Fruit fly (Drosophila melanogaster) whole organism, embryonic: ENCODE data around the gene Sf3b3.
A peak's percentile ranks its signal among the peaks of the same experiment; 100 is the strongest.

ENCODE experiments used
- Bteb2 ChIP-seq: fragments of 200-800 bp; sonication (Bioruptor generic); optimal IDR thresholded peaks from 2 replicates; lab custom pipeline; 2016; ENCODE audit warnings: missing biosample characterization, missing genetic modification characterization
- CG10147 ChIP-seq: fragments of 200-800 bp; sonication (Bioruptor generic); optimal IDR thresholded peaks from 2 replicates; lab custom pipeline; 2019; ENCODE audit warnings: missing biosample characterization, mild to moderate bottlenecking, missing genetic modification characterization, moderate library complexity
- CG10209 ChIP-seq: fragments of 200-800 bp; sonication (Bioruptor generic); optimal IDR thresholded peaks from 3 replicates; lab custom pipeline; 2017; ENCODE audit warnings: missing biosample characterization, mild to moderate bottlenecking, missing genetic modification characterization, missing genetic modification reagents
- CG10543 ChIP-seq: fragments of 200-800 bp; sonication (Bioruptor generic); optimal IDR thresholded peaks from 3 replicates; lab custom pipeline; 2017; ENCODE audit warnings: missing biosample characterization, mild to moderate bottlenecking, missing genetic modification characterization, moderate library complexity
- CG10654 ChIP-seq: fragments of 200-800 bp; sonication (Bioruptor generic); optimal IDR thresholded peaks from 2 replicates; lab custom pipeline; 2016; ENCODE audit warnings: missing biosample characterization, missing genetic modification characterization
- CG10959 ChIP-seq: fragments of 200-800 bp; sonication (Bioruptor generic); IDR thresholded peaks from 2 replicates; pipeline ENCODE4 v1.3.6; 2022; ENCODE audit warnings: missing biosample characterization, missing genetic modification characterization
- CG12391 ChIP-seq: fragments of 200-800 bp; sonication (Bioruptor generic); optimal IDR thresholded peaks from 3 replicates; lab custom pipeline; 2018; ENCODE audit warnings: missing biosample characterization, mild to moderate bottlenecking, missing genetic modification characterization, moderate library complexity
- CG12942 ChIP-seq: fragments of 200-800 bp; sonication (Bioruptor generic); optimal IDR thresholded peaks from 3 replicates; lab custom pipeline; 2016; ENCODE audit warnings: missing biosample characterization, missing genetic modification characterization
- CG13424 ChIP-seq: fragments of 200-800 bp; sonication (Bioruptor generic); optimal IDR thresholded peaks from 2 replicates; lab custom pipeline; 2019; ENCODE audit warnings: missing biosample characterization, mild to moderate bottlenecking, missing genetic modification characterization, moderate library complexity
- CG14441 ChIP-seq: fragments of 200-800 bp; sonication (Bioruptor generic); IDR thresholded peaks from 2 replicates; pipeline ENCODE4 v1.3.6; 2022; ENCODE audit warnings: missing biosample characterization, missing genetic modification characterization
- CG15011 ChIP-seq: fragments of 200-800 bp; sonication (Bioruptor generic); optimal IDR thresholded peaks from 3 replicates; lab custom pipeline; 2018; ENCODE audit warnings: missing biosample characterization, mild to moderate bottlenecking, missing genetic modification characterization
- CG1529 ChIP-seq: fragments of 200-800 bp; sonication (Bioruptor generic); optimal IDR thresholded peaks from 3 replicates; lab custom pipeline; 2018; ENCODE audit warnings: missing biosample characterization, missing genetic modification characterization
- CG16779 ChIP-seq: fragments of 200-800 bp; sonication (Bioruptor generic); IDR thresholded peaks from 2 replicates; pipeline ENCODE4 v1.3.6; 2022; ENCODE audit warnings: missing biosample characterization, missing genetic modification characterization
- CG2875 ChIP-seq: fragments of 200-800 bp; sonication (Bioruptor generic); optimal IDR thresholded peaks from 2 replicates; lab custom pipeline; 2017; ENCODE audit warnings: missing biosample characterization, mild to moderate bottlenecking, missing genetic modification characterization, missing genetic modification reagents
- CG32532 ChIP-seq: fragments of 200-800 bp; sonication (Bioruptor generic); IDR thresholded peaks from 2 replicates; pipeline ENCODE4 v1.3.6; 2022; ENCODE audit warnings: missing biosample characterization, missing genetic modification characterization
- CG43689 ChIP-seq: fragments of 200-800 bp; sonication (Bioruptor generic); IDR thresholded peaks from 2 replicates; pipeline ENCODE4 v1.3.6; 2022; ENCODE audit warnings: missing biosample characterization, missing genetic modification characterization
- CG5245 ChIP-seq: fragments of 200-800 bp; sonication (Bioruptor generic); optimal IDR thresholded peaks from 3 replicates; lab custom pipeline; 2016; ENCODE audit warnings: missing biosample characterization, missing genetic modification characterization
- CG6689 ChIP-seq: fragments of 200-800 bp; sonication (Bioruptor generic); IDR thresholded peaks from 2 replicates; pipeline ENCODE4 v1.3.6; 2022; ENCODE audit warnings: missing biosample characterization, missing genetic modification characterization
- CG7786 ChIP-seq: fragments of 200-800 bp; sonication (Bioruptor generic); optimal IDR thresholded peaks from 2 replicates; lab custom pipeline; 2016; ENCODE audit warnings: missing biosample characterization, missing genetic modification characterization
- CG7963 ChIP-seq: fragments of 200-800 bp; sonication (Bioruptor generic); IDR thresholded peaks from 3 replicates; pipeline ENCODE4 v1.3.6; 2022; ENCODE audit warnings: missing biosample characterization, missing genetic modification characterization; ENCODE audit not compliant: partially characterized antibody
- CG8089 ChIP-seq: fragments of 200-800 bp; sonication (Bioruptor generic); optimal IDR thresholded peaks from 3 replicates; lab custom pipeline; 2016; ENCODE audit warnings: missing biosample characterization, missing genetic modification characterization
- CG8359 ChIP-seq: fragments of 200-800 bp; sonication (Bioruptor generic); optimal IDR thresholded peaks from 2 replicates; lab custom pipeline; 2017; ENCODE audit warnings: missing biosample characterization, mild to moderate bottlenecking, missing genetic modification characterization, borderline replicate concordance
- CG9876 ChIP-seq: fragments of 200-800 bp; sonication (Bioruptor generic); optimal IDR thresholded peaks from 2 replicates; lab custom pipeline; 2016; ENCODE audit warnings: missing biosample characterization, missing genetic modification characterization
- CHES-1-like ChIP-seq: fragments of 200-800 bp; sonication (Bioruptor generic); optimal IDR thresholded peaks from 2 replicates; lab custom pipeline; 2016; ENCODE audit warnings: missing biosample characterization, missing genetic modification characterization
- D19A ChIP-seq: fragments of 200-800 bp; optimal IDR thresholded peaks from 3 replicates; lab custom pipeline; 2019; ENCODE audit warnings: missing biosample characterization, mild to moderate bottlenecking, missing genetic modification characterization, moderate library complexity
- Dad ChIP-seq: fragments of 200-800 bp; sonication (Bioruptor generic); optimal IDR thresholded peaks from 3 replicates; lab custom pipeline; 2016; ENCODE audit warnings: missing biosample characterization, missing genetic modification characterization
- Dref ChIP-seq: fragments of 200-800 bp; sonication (Bioruptor generic); IDR thresholded peaks from 2 replicates; pipeline ENCODE4 v1.3.6; 2022; ENCODE audit warnings: missing biosample characterization, missing genetic modification characterization
- Fer2 ChIP-seq: fragments of 200-800 bp; sonication (Bioruptor generic); optimal IDR thresholded peaks from 2 replicates; lab custom pipeline; 2018; ENCODE audit warnings: missing biosample characterization, mild to moderate bottlenecking, missing genetic modification characterization, moderate library complexity
- Fer3 ChIP-seq: fragments of 200-800 bp; sonication (Bioruptor generic); optimal IDR thresholded peaks from 2 replicates; lab custom pipeline; 2018; ENCODE audit warnings: missing biosample characterization, mild to moderate bottlenecking, missing genetic modification characterization, moderate library complexity
- HLH54F ChIP-seq: fragments of 200-800 bp; sonication (Bioruptor generic); optimal IDR thresholded peaks from 3 replicates; lab custom pipeline; 2016; ENCODE audit warnings: missing biosample characterization, missing genetic modification characterization
- HLHmδ ChIP-seq: fragments of 200-800 bp; sonication (Bioruptor generic); optimal IDR thresholded peaks from 2 replicates; lab custom pipeline; 2018; ENCODE audit warnings: missing biosample characterization, mild to moderate bottlenecking, missing genetic modification characterization, moderate library complexity
- Meics ChIP-seq: fragments of 200-800 bp; sonication (Bioruptor generic); optimal IDR thresholded peaks from 2 replicates; lab custom pipeline; 2017; ENCODE audit warnings: missing biosample characterization, mild to moderate bottlenecking, missing genetic modification characterization
- Nf-YC ChIP-seq: fragments of 200-800 bp; optimal IDR thresholded peaks from 3 replicates; lab custom pipeline; 2019; ENCODE audit warnings: missing biosample characterization, mild to moderate bottlenecking, missing genetic modification characterization, moderate library complexity
- Stat92E ChIP-seq, 3 experiments: fragments of >200 bp in 2 of 3; fragments of 200-800 bp in 1 of 3; sonication (Bioruptor generic) in 1 of 3; optimal IDR thresholded peaks; 2 replicates each; lab custom pipeline; 2017 to 2019; ENCODE audit warnings: missing biosample characterization in 3 of 3, missing genetic modification characterization in 3 of 3, mild to moderate bottlenecking in 1 of 3, moderate library complexity in 1 of 3
- al ChIP-seq: fragments of 200-800 bp; sonication (Bioruptor generic); IDR thresholded peaks from 2 replicates; pipeline ENCODE4 v1.3.6; 2022; ENCODE audit warnings: missing biosample characterization, missing genetic modification characterization
- cad ChIP-seq: fragments of >200 bp; optimal IDR thresholded peaks from 2 replicates; lab custom pipeline; 2017; ENCODE audit warnings: missing biosample characterization, missing genetic modification characterization
- caup ChIP-seq: fragments of 200-800 bp; sonication (Bioruptor generic); optimal IDR thresholded peaks from 3 replicates; lab custom pipeline; 2017; ENCODE audit warnings: missing biosample characterization, mild to moderate bottlenecking, missing genetic modification characterization, moderate library complexity; ENCODE audit not compliant: severe bottlenecking
- cg ChIP-seq: fragments of 200-800 bp; sonication (Bioruptor generic); optimal IDR thresholded peaks from 3 replicates; lab custom pipeline; 2019; ENCODE audit warnings: missing biosample characterization, mild to moderate bottlenecking, missing genetic modification characterization, moderate library complexity
- dimm ChIP-seq: fragments of 200-800 bp; sonication (Bioruptor generic); IDR thresholded peaks from 2 replicates; pipeline ENCODE4 v1.3.6; 2022; ENCODE audit warnings: missing biosample characterization, missing genetic modification characterization
- disco-r ChIP-seq: fragments of 200-800 bp; sonication (Bioruptor generic); optimal IDR thresholded peaks from 2 replicates; lab custom pipeline; 2016; ENCODE audit warnings: missing biosample characterization, missing genetic modification characterization
- dmrt99B ChIP-seq: fragments of 200-800 bp; sonication (Bioruptor generic); optimal IDR thresholded peaks from 2 replicates; lab custom pipeline; 2018; ENCODE audit warnings: missing biosample characterization, mild to moderate bottlenecking, missing genetic modification characterization, moderate library complexity
- dysf ChIP-seq: fragments of 200-800 bp; sonication (Bioruptor generic); IDR thresholded peaks from 3 replicates; pipeline ENCODE4 v1.3.6; 2022; ENCODE audit warnings: missing biosample characterization, missing genetic modification characterization
- fu2 ChIP-seq: fragments of 200-800 bp; sonication (Bioruptor generic); optimal IDR thresholded peaks from 2 replicates; lab custom pipeline; 2016; ENCODE audit warnings: missing biosample characterization, missing genetic modification characterization
- hb ChIP-seq: fragments of 200-800 bp; sonication (Bioruptor generic); IDR thresholded peaks from 3 replicates; pipeline ENCODE4 v1.3.6; 2022; ENCODE audit warnings: missing biosample characterization, missing genetic modification characterization; ENCODE audit not compliant: partially characterized antibody
- hbn ChIP-seq: fragments of 200-800 bp; sonication (Bioruptor generic); IDR thresholded peaks from 2 replicates; pipeline ENCODE4 v1.3.6; 2022; ENCODE audit warnings: missing biosample characterization, missing genetic modification characterization; ENCODE audit not compliant: partially characterized antibody
- klu ChIP-seq: fragments of 200-800 bp; sonication (Bioruptor generic); IDR thresholded peaks from 2 replicates; pipeline ENCODE4 v1.3.6; 2022; ENCODE audit warnings: missing biosample characterization, missing genetic modification characterization
- mld ChIP-seq: fragments of 200-800 bp; sonication (Bioruptor generic); IDR thresholded peaks from 3 replicates; pipeline ENCODE4 v1.3.6; 2022; ENCODE audit warnings: missing biosample characterization, missing genetic modification characterization; ENCODE audit not compliant: partially characterized antibody
- p53 ChIP-seq: fragments of 200-800 bp; sonication (Bioruptor generic); optimal IDR thresholded peaks from 2 replicates; lab custom pipeline; 2016; ENCODE audit warnings: missing biosample characterization, missing genetic modification characterization
- row ChIP-seq: fragments of 200-800 bp; sonication (Bioruptor generic); IDR thresholded peaks from 3 replicates; pipeline ENCODE4 v1.3.6; 2022; ENCODE audit warnings: missing biosample characterization, missing genetic modification characterization
- unpg ChIP-seq: fragments of 200-800 bp; sonication (Bioruptor generic); optimal IDR thresholded peaks from 3 replicates; lab custom pipeline; 2018; ENCODE audit warnings: missing biosample characterization, mild to moderate bottlenecking, missing genetic modification characterization, moderate library complexity

Sf3b3 gene

DNA sequence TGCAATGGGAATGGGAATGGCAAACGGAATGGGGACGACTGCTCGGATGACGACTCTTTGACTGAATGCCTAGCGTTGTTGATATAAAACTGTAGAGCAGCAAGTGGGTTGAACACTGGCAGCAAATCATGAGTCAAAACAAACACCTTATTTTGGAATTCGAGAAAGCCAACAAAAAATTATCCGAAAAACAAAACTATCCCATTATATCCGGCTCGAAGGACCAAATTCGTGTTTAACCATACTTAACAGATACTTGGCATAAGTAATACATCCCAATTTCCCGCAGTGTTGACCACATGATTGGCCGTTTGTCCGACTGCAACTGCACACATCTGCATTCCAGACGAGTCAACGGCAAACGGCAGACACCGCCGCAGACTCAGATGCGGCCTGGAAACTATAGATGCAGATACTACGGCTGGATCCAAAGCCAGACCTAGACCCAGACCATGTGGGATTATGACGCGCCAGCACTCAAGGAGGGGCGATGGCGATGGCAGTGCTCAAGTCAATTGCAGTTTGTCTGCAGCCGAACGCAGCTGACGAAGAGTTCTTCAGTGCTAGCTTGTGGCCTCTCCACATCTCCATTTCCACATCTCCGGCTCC is 19.9 kb downstream of the Sf3b3 start (continued):
- no peak for TF ChIP-seq al
- TF ChIP-seq CG7786 (GFP tag; lab: Kevin White, UChicago) = no peak
- TF ChIP-seq Nf-YC (tag; lab: Kevin White, UChicago) = no peak
- TF ChIP-seq CG32532 = no peak
- TF ChIP-seq cad (GFP tag; lab: Kevin White, UChicago) = no peak
- no peak for TF ChIP-seq HLHmδ
- no peak for TF ChIP-seq fu2 (GFP tag; lab: Kevin White, UChicago)
- TF ChIP-seq Dad (GFP tag; lab: Kevin White, UChicago) = no peak
- no peak for TF ChIP-seq cg (GFP tag; lab: Kevin White, UChicago)
- no peak for TF ChIP-seq CG6689 (GFP tag; lab: Robert Waterston, UW)
- no peak for TF ChIP-seq CG10654 (GFP tag; lab: Kevin White, UChicago)
- no peak for TF ChIP-seq hb (GFP tag; lab: Robert Waterston, UW)
- TF ChIP-seq Fer3 = no peak
- no peak for TF ChIP-seq Bteb2
- TF ChIP-seq Fer2 (tag; lab: Kevin White, UChicago) = no peak
- TF ChIP-seq mld = no peak
- TF ChIP-seq dimm = no peak
- no peak for TF ChIP-seq CG5245
- TF ChIP-seq CG8089 (GFP tag; lab: Kevin White, UChicago) = no peak
- TF ChIP-seq CG10209 (GFP tag; lab: Kevin White, UChicago) = no peak
- TF ChIP-seq CG9876 (GFP tag; lab: Kevin White, UChicago) = no peak
- TF ChIP-seq CG43689 (GFP tag; lab: Robert Waterston, UW) = no peak
- no peak for TF ChIP-seq CHES-1-like (GFP tag; lab: Kevin White, UChicago)
- peak; percentile 22; the same call in 1 of the 3 replicates for TF ChIP-seq dysf (GFP tag; lab: Robert Waterston, UW)
- TF ChIP-seq CG14441 (GFP tag; lab: Robert Waterston, UW) = no peak
- no peak for TF ChIP-seq CG10147 (GFP tag; lab: Kevin White, UChicago)
- TF ChIP-seq p53 (GFP tag; lab: Kevin White, UChicago) = no peak
- TF ChIP-seq dmrt99B (tag; lab: Kevin White, UChicago) = peak; percentile 56
- TF ChIP-seq CG12942 (GFP tag; lab: Kevin White, UChicago) = no peak
- no peak for TF ChIP-seq Stat92E (GFP tag; optimal IDR thresholded peaks at IDR 0.05; lab: Kevin White, UChicago)
- TF ChIP-seq hbn = no peak
- no peak for TF ChIP-seq D19A (tag; lab: Kevin White, UChicago)
- TF ChIP-seq unpg (GFP tag; lab: Kevin White, UChicago) = peak; percentile 46
- TF ChIP-seq klu = no peak
- peak; percentile 23; the same call in 1 of the 3 replicates for TF ChIP-seq row
- TF ChIP-seq CG13424 (tag; lab: Kevin White, UChicago) = no peak
- no peak for TF ChIP-seq CG10543
- TF ChIP-seq CG10959 (GFP tag; lab: Robert Waterston, UW) = no peak
- no peak for TF ChIP-seq CG7963
- no peak for TF ChIP-seq HLH54F
- no peak for TF ChIP-seq CG15011
- TF ChIP-seq Dref = no peak
- TF ChIP-seq disco-r = no peak
- no peak for TF ChIP-seq caup
- no peak for TF ChIP-seq CG2875 (GFP tag; lab: Kevin White, UChicago)
- no peak for TF ChIP-seq Meics
- TF ChIP-seq CG16779 (GFP tag; lab: Robert Waterston, UW) = no peak
- no peak for TF ChIP-seq CG1529
- no peak for TF ChIP-seq CG12391 (tag; lab: Kevin White, UChicago)
- no peak for TF ChIP-seq CG8359 (GFP tag; lab: Kevin White, UChicago)
